Fruit fly (Drosophila melanogaster) whole organism, pupa: Measurements from ENCODE around the gene Jhbp15.

ENCODE experiments used
- CG12605 ChIP-seq: fragments of 200-800 bp; sonication (Bioruptor generic); IDR thresholded peaks from 2 replicates; pipeline ENCODE4 v1.3.6; 2022; ENCODE audit warnings: missing biosample characterization, missing genetic modification characterization
- CG34367 ChIP-seq: fragments of 200-800 bp; sonication (Bioruptor generic); optimal IDR thresholded peaks from 2 replicates; lab custom pipeline; 2018; ENCODE audit warnings: missing biosample characterization, mild to moderate bottlenecking, missing genetic modification characterization
- CG4496 ChIP-seq: fragments of 200-800 bp; sonication (Bioruptor generic); IDR thresholded peaks from 3 replicates; pipeline ENCODE4 v1.3.6; 2022; ENCODE audit warnings: missing biosample characterization, missing genetic modification characterization
- EcR ChIP-seq: fragments of 200-800 bp; sonication (Bioruptor generic); optimal IDR thresholded peaks from 3 replicates; lab custom pipeline; 2019; ENCODE audit warnings: missing biosample characterization, missing genetic modification characterization, mild to moderate bottlenecking, moderate library complexity, missing genetic modification reagents
- Ets98B ChIP-seq: fragments of 200-800 bp; sonication (Bioruptor generic); IDR thresholded peaks from 2 replicates; pipeline ENCODE4 v1.3.6; 2022; ENCODE audit warnings: missing biosample characterization, missing genetic modification characterization
- rn ChIP-seq: fragments of 200-800 bp; sonication (Bioruptor generic); IDR thresholded peaks from 2 replicates; pipeline ENCODE4 v1.3.6; 2022; ENCODE audit warnings: missing biosample characterization, missing genetic modification characterization

DNA sequence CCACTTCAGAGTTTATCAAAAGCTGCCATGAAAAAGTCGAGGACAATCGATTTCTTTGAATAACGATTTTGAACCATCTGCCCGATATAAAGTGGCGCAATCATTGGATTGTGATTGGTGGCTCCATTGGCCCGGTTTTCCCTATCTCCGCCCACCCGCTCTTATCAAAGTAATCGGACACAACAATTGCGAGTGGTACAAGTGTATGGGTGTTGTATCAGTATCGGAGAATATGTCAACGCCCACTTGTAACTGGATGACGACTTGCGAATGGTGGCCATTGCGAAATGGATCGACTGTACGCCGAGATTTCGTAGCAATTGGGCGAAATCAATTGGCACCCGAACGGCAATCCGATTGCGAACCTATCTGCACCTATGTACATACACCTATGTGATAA is 26.8 kb upstream of the Jhbp15 start:
- TF ChIP-seq EcR (GFP tag; lab: Kevin White, UChicago) (no peak), CG4496 (GFP tag; lab: Robert Waterston, UW) (no peak), Ets98B (GFP tag; lab: Robert Waterston, UW) (no peak), CG34367 (no peak), CG12605 (GFP tag; lab: Robert Waterston, UW) (no peak), rn (GFP tag; lab: Robert Waterston, UW) (no peak)
